Worm (Caenorhabditis elegans) whole organism, late embryonic: Measurements from ENCODE around the gene sto-6.

ENCODE experiments used
- C08G9.2 ChIP-seq: sonication (generic microtip); optimal IDR thresholded peaks from 2 replicates; lab custom pipeline; 2016; ENCODE audit warnings: mild to moderate bottlenecking, missing genetic modification characterization, moderate library complexity, missing compliant biosample characterization
- C38D4.7 ChIP-seq: fragments of 200-800 bp; sonication (Bioruptor generic); optimal IDR thresholded peaks from 2 replicates; lab custom pipeline; 2018; ENCODE audit warnings: mild to moderate bottlenecking, missing genetic modification characterization, moderate library complexity, missing compliant biosample characterization
- F13H6.1 ChIP-seq: sonication (generic microtip); optimal IDR thresholded peaks from 2 replicates; lab custom pipeline; 2016; ENCODE audit warnings: missing genetic modification characterization, missing compliant biosample characterization
- K02D7.2 ChIP-seq: sonication (generic microtip); optimal IDR thresholded peaks from 2 replicates; lab custom pipeline; 2017; ENCODE audit warnings: mild to moderate bottlenecking, missing genetic modification characterization, missing compliant biosample characterization
- K09A11.1 ChIP-seq: sonication (generic microtip); optimal IDR thresholded peaks from 2 replicates; lab custom pipeline; 2017; ENCODE audit warnings: antibody characterized with exemption, mild to moderate bottlenecking, missing genetic modification characterization, missing compliant biosample characterization; ENCODE audit not compliant: insufficient read depth
- T23F11.4 ChIP-seq: fragments of 200-800 bp; sonication (Bioruptor generic); optimal IDR thresholded peaks from 2 replicates; lab custom pipeline; 2018; ENCODE audit warnings: mild to moderate bottlenecking, missing genetic modification characterization, missing compliant biosample characterization
- Y22D7AL.16 ChIP-seq: sonication (generic microtip); optimal IDR thresholded peaks from 2 replicates; lab custom pipeline; 2016; ENCODE audit warnings: missing genetic modification characterization, missing compliant biosample characterization
- ahr-1 ChIP-seq: sonication (generic microtip); optimal IDR thresholded peaks from 2 replicates; lab custom pipeline; 2016; ENCODE audit warnings: missing genetic modification characterization, missing compliant biosample characterization
- ceh-14 ChIP-seq: sonication (generic microtip); optimal IDR thresholded peaks from 2 replicates; lab custom pipeline; 2016; ENCODE audit warnings: missing genotype, missing genetic modification characterization, missing compliant biosample characterization
- ceh-19 ChIP-seq: fragments of 200-800 bp; sonication (Bioruptor generic); optimal IDR thresholded peaks from 2 replicates; lab custom pipeline; 2018; ENCODE audit warnings: mild to moderate bottlenecking, missing genetic modification characterization, missing compliant biosample characterization
- ceh-2 ChIP-seq: sonication (generic microtip); optimal IDR thresholded peaks from 2 replicates; lab custom pipeline; 2016; ENCODE audit warnings: missing genotype, missing genetic modification characterization, missing compliant biosample characterization
- ceh-24 ChIP-seq: sonication (generic microtip); optimal IDR thresholded peaks from 2 replicates; lab custom pipeline; 2016; ENCODE audit warnings: mild to moderate bottlenecking, missing genetic modification characterization, missing compliant biosample characterization
- ceh-31 ChIP-seq: sonication (generic microtip); optimal IDR thresholded peaks from 2 replicates; lab custom pipeline; 2016; ENCODE audit warnings: missing genetic modification characterization, missing compliant biosample characterization
- ceh-34 ChIP-seq: sonication (generic microtip); optimal IDR thresholded peaks from 2 replicates; lab custom pipeline; 2016; ENCODE audit warnings: mild to moderate bottlenecking, missing genetic modification characterization, missing compliant biosample characterization
- ceh-45 ChIP-seq: fragments of 200-800 bp; sonication (Bioruptor generic); IDR thresholded peaks from 2 replicates; pipeline ENCODE4 v1.3.6; 2022; ENCODE audit warnings: missing genetic modification reagents, missing genetic modification characterization, missing compliant biosample characterization
- eyg-1 ChIP-seq: sonication (generic microtip); optimal IDR thresholded peaks from 2 replicates; lab custom pipeline; 2016; ENCODE audit warnings: missing genotype, missing genetic modification characterization, missing compliant biosample characterization
- fkh-6 ChIP-seq: sonication (generic microtip); optimal IDR thresholded peaks from 2 replicates; lab custom pipeline; 2016; ENCODE audit warnings: missing genetic modification characterization, missing compliant biosample characterization
- gmeb-2 ChIP-seq: sonication (generic microtip); optimal IDR thresholded peaks from 2 replicates; lab custom pipeline; 2016; ENCODE audit warnings: missing genetic modification characterization, inconsistent platforms, missing compliant biosample characterization
- hlh-30 ChIP-seq: sonication (generic microtip); optimal IDR thresholded peaks from 2 replicates; lab custom pipeline; 2017; ENCODE audit warnings: antibody characterized with exemption, missing genetic modification characterization, missing compliant biosample characterization; ENCODE audit not compliant: insufficient read depth
- lim-6 ChIP-seq: sonication (generic microtip); optimal IDR thresholded peaks from 2 replicates; lab custom pipeline; 2016; ENCODE audit warnings: missing genetic modification characterization, missing compliant biosample characterization
- lin-11 ChIP-seq: fragments of 200-800 bp; sonication (Bioruptor generic); optimal IDR thresholded peaks from 2 replicates; lab custom pipeline; 2018; ENCODE audit warnings: mild to moderate bottlenecking, missing genetic modification characterization, missing compliant biosample characterization
- madf-2 ChIP-seq: sonication (generic microtip); optimal IDR thresholded peaks from 2 replicates; lab custom pipeline; 2017; ENCODE audit warnings: missing genetic modification characterization, missing compliant biosample characterization
- mec-3 ChIP-seq: sonication (generic microtip); optimal IDR thresholded peaks from 2 replicates; lab custom pipeline; 2016; ENCODE audit warnings: borderline replicate concordance, missing genetic modification characterization, missing compliant biosample characterization
- nhr-11 ChIP-seq: fragments of 150-350 bp; optimal IDR thresholded peaks from 2 replicates; lab custom pipeline; 2014; ENCODE audit warnings: missing biosample characterization, missing genetic modification characterization
- nhr-232 ChIP-seq: sonication (generic microtip); optimal IDR thresholded peaks from 2 replicates; lab custom pipeline; 2016; ENCODE audit warnings: missing genetic modification characterization, missing compliant biosample characterization
- pax-1 ChIP-seq: fragments of 150-350 bp; optimal IDR thresholded peaks from 2 replicates; lab custom pipeline; 2014; ENCODE audit warnings: missing biosample characterization, missing genetic modification characterization
- pha-2 ChIP-seq: sonication (generic microtip); optimal IDR thresholded peaks from 2 replicates; lab custom pipeline; 2017; ENCODE audit warnings: mild to moderate bottlenecking, missing genetic modification characterization, missing compliant biosample characterization
- pha-4 ChIP-seq: fragments of 150-350 bp; optimal IDR thresholded peaks from 2 replicates; lab custom pipeline; 2018; ENCODE audit warnings: missing biosample characterization, missing genetic modification reagents, missing genetic modification characterization
- pqm-1 ChIP-seq: sonication (generic microtip); optimal IDR thresholded peaks from 2 replicates; lab custom pipeline; 2016; ENCODE audit warnings: missing genetic modification characterization, missing compliant biosample characterization
- pros-1 ChIP-seq: fragments of 150-350 bp; optimal IDR thresholded peaks from 2 replicates; lab custom pipeline; 2014; ENCODE audit warnings: missing biosample characterization, missing genetic modification reagents, missing genetic modification characterization
- ref-2 ChIP-seq: sonication (generic microtip); optimal IDR thresholded peaks from 2 replicates; lab custom pipeline; 2016; ENCODE audit warnings: missing genetic modification characterization, missing compliant biosample characterization
- sox-2 ChIP-seq: fragments of 200-800 bp; sonication (Bioruptor generic); IDR thresholded peaks from 2 replicates; pipeline ENCODE4 v1.3.6; 2022; ENCODE audit warnings: missing genetic modification reagents, missing genetic modification characterization, missing compliant biosample characterization
- tbx-2 ChIP-seq: sonication (generic microtip); optimal IDR thresholded peaks from 2 replicates; lab custom pipeline; 2016; ENCODE audit warnings: missing genetic modification characterization, missing compliant biosample characterization
- tbx-7 ChIP-seq: sonication (generic microtip); optimal IDR thresholded peaks from 2 replicates; lab custom pipeline; 2016; ENCODE audit warnings: missing genotype, missing genetic modification characterization, missing compliant biosample characterization
- unc-42 ChIP-seq: sonication (generic microtip); optimal IDR thresholded peaks from 2 replicates; lab custom pipeline; 2016; ENCODE audit warnings: missing genotype, missing genetic modification characterization, missing compliant biosample characterization
- unc-55 ChIP-seq: sonication (generic microtip); optimal IDR thresholded peaks from 2 replicates; lab custom pipeline; 2017; ENCODE audit warnings: missing biosample characterization, missing genetic modification reagents, missing genetic modification characterization
- unc-86 ChIP-seq: sonication (generic microtip); optimal IDR thresholded peaks from 2 replicates; lab custom pipeline; 2016; ENCODE audit warnings: missing genetic modification characterization, missing compliant biosample characterization
- zip-5 ChIP-seq: sonication (generic microtip); optimal IDR thresholded peaks from 2 replicates; lab custom pipeline; 2016; ENCODE audit warnings: missing genetic modification characterization, missing compliant biosample characterization

The sto-6 gene

ce11 chrX:11605766-11606490 lies 26.3 kb upstream of the sto-6 start (continued):
- peak; percentile 53; the same call in 1 of the 2 replicates for TF ChIP-seq ceh-45
- TF ChIP-seq K09A11.1 (tag; lab: Kevin White, UChicago): peak; percentile 96
- TF ChIP-seq nhr-232 (tag; lab: Kevin White, UChicago): peak; percentile 40
- peak; percentile 96 for TF ChIP-seq ceh-31 (tag; lab: Kevin White, UChicago)
- TF ChIP-seq C38D4.7: peak; percentile 92
- TF ChIP-seq unc-42 (tag; lab: Kevin White, UChicago): peak; percentile 97
- peak; percentile 89 for TF ChIP-seq lin-11
- TF ChIP-seq ceh-34 (tag; lab: Kevin White, UChicago): peak; percentile 100
- TF ChIP-seq lim-6 (tag; lab: Kevin White, UChicago): peak; percentile 60
- TF ChIP-seq mec-3 (tag; lab: Kevin White, UChicago): peak; percentile 23
- TF ChIP-seq ahr-1 (tag; lab: Kevin White, UChicago): peak; percentile 82
- TF ChIP-seq ref-2: peak; percentile 100
- peak; percentile 99 for TF ChIP-seq unc-86 (tag; lab: Kevin White, UChicago)
- TF ChIP-seq T23F11.4: peak; percentile 99
- peak; percentile 1 for TF ChIP-seq hlh-30 (tag; lab: Kevin White, UChicago)
- peak; percentile 97 for TF ChIP-seq pha-2 (tag; lab: Kevin White, UChicago)
- peak; percentile 93 for TF ChIP-seq ceh-2 (tag; lab: Kevin White, UChicago)
- peak; percentile 60 for TF ChIP-seq C08G9.2 (tag; lab: Kevin White, UChicago)
- peak; percentile 96 for TF ChIP-seq K02D7.2 (tag; lab: Kevin White, UChicago)
- TF ChIP-seq tbx-2 (tag; lab: Kevin White, UChicago): peak; percentile 99
- TF ChIP-seq Y22D7AL.16 (tag; lab: Kevin White, UChicago): peak; percentile 97
- TF ChIP-seq ceh-24 (tag; lab: Kevin White, UChicago): peak; percentile 98
- peak; percentile 98 for TF ChIP-seq F13H6.1 (tag; lab: Kevin White, UChicago)
- TF ChIP-seq unc-55 (GFP tag; lab: Kevin White, UChicago): no peak
- peak; percentile 75 for TF ChIP-seq gmeb-2 (tag; lab: Kevin White, UChicago)
- TF ChIP-seq pqm-1 (tag; lab: Kevin White, UChicago): peak; percentile 94
- TF ChIP-seq sox-2 (GFP tag; lab: Robert Waterston, UW): peak; percentile 91
- no peak for TF ChIP-seq pha-4 (tag; lab: Kevin White, UChicago)
- peak; percentile 92 for TF ChIP-seq eyg-1 (tag; lab: Kevin White, UChicago)
- peak; percentile 94 for TF ChIP-seq pax-1 (tag; lab: Kevin White, UChicago)
- peak; percentile 58 for TF ChIP-seq zip-5 (tag; lab: Kevin White, UChicago)
- TF ChIP-seq pros-1: peak; percentile 77
- TF ChIP-seq ceh-19: peak; percentile 97
- TF ChIP-seq tbx-7 (tag; lab: Kevin White, UChicago): peak; percentile 76
- TF ChIP-seq fkh-6 (tag; lab: Kevin White, UChicago): peak; percentile 49
- peak; percentile 99 for TF ChIP-seq ceh-14 (tag; lab: Kevin White, UChicago)
- TF ChIP-seq nhr-11 (tag; lab: Kevin White, UChicago): peak; percentile 99
- peak; percentile 94 for TF ChIP-seq madf-2 (tag; lab: Kevin White, UChicago)
- TF ChIP-seq, all 69 proteins: peak for 64

- no peak for TF ChIP-seq madf-2 (tag; lab: Kevin White, UChicago)
- TF ChIP-seq eyg-1 (tag; lab: Kevin White, UChicago): no peak
Measured at ce11 chrX:11606815-11607499, 25.2 kb upstream of the sto-6 start.
